ENCODE assay signal across 4 fruit fly cellular contexts in genomic region chrX:7604503-7604969, dm6.
TF ChIP-seq lines count a peak whose summit lies in the region.

No protein-coding gene starts in this region.

TF ChIP-seq in whole organism, adult, 20 proteins besides CTCF, POLR2A, EP300 and RAD21 (continued from another document):
- TF ChIP-seq CG7101 (tag; optimal IDR thresholded peaks at IDR 0.05; lab: Kevin White, UChicago), result no peak
- TF ChIP-seq CG14711 (tag; optimal IDR thresholded peaks at IDR 0.05; lab: Kevin White, UChicago), result no peak

TF ChIP-seq in whole organism, embryonic, 481 proteins besides CTCF, POLR2A, EP300 and RAD21 (continued from another document and continues in another):
- TF ChIP-seq unc-4 (GFP tag; IDR thresholded peaks at IDR 0.05; lab: Robert Waterston, UW; ENCODE audit: partially characterized antibody) (0 out of 2 replicates have a peak, but pooled peaks have one; percentile 32), CG7839 (tag; optimal IDR thresholded peaks at IDR 0.05; lab: Kevin White, UChicago) (no peak), bsh (GFP tag; optimal IDR thresholded peaks at IDR 0.05; lab: Kevin White, UChicago) (peak in 1 of 2 experiments; percentile 99), Ssrp (tag; optimal IDR thresholded peaks at IDR 0.05; lab: Kevin White, UChicago) (no peak), jigr1 (GFP tag; IDR thresholded peaks at IDR 0.05; lab: Robert Waterston, UW) (no peak), hbn (GFP tag; IDR thresholded peaks at IDR 0.05; lab: Robert Waterston, UW; ENCODE audit: partially characterized antibody) (peak; percentile 18; the same call in 1 of the 2 replicates), Deaf1 (tag; optimal IDR thresholded peaks at IDR 0.05; lab: Kevin White, UChicago) (peak; percentile 84), lola (GFP tag; optimal IDR thresholded peaks at IDR 0.05; lab: Kevin White, UChicago) (no peak), amos (GFP tag; IDR thresholded peaks at IDR 0.05; lab: Robert Waterston, UW; ENCODE audit: partially characterized antibody) (peak; percentile 38; the same call in 1 of the 2 replicates), CG2202 (tag; optimal IDR thresholded peaks at IDR 0.05; lab: Kevin White, UChicago) (no peak), stc (GFP tag; IDR thresholded peaks at IDR 0.05; lab: Robert Waterston, UW) (0 out of 2 replicates have a peak, but pooled peaks have one; percentile 1), nerfin-2 (GFP tag; IDR thresholded peaks at IDR 0.05; lab: Robert Waterston, UW; ENCODE audit: partially characterized antibody) (peak; percentile 26; the same call in 1 of the 2 replicates), Jarid2 (GFP tag; optimal IDR thresholded peaks at IDR 0.05; lab: Kevin White, UChicago) (peak; percentile 49), CG12942 (GFP tag; optimal IDR thresholded peaks at IDR 0.05; lab: Kevin White, UChicago) (no peak), sima (GFP tag; optimal IDR thresholded peaks at IDR 0.05; lab: Kevin White, UChicago) (no peak), zf30C (GFP tag; optimal IDR thresholded peaks at IDR 0.05; lab: Kevin White, UChicago) (peak; percentile 20), seq (GFP tag; IDR thresholded peaks at IDR 0.05; lab: Robert Waterston, UW) (peak; percentile 21; the same call in 1 of the 2 replicates), Camta (GFP tag; optimal IDR thresholded peaks at IDR 0.05; lab: Kevin White, UChicago) (no peak), CG6683 (GFP tag; optimal IDR thresholded peaks at IDR 0.05; lab: Kevin White, UChicago) (no peak), nom (GFP tag; optimal IDR thresholded peaks at IDR 0.05; lab: Kevin White, UChicago) (peak; percentile 98), Scr (GFP tag; IDR thresholded peaks at IDR 0.05; lab: Robert Waterston, UW; ENCODE audit: partially characterized antibody) (peak; percentile 41; the same call in 1 of the 2 replicates), CG2678 (tag; optimal IDR thresholded peaks at IDR 0.05; lab: Kevin White, UChicago) (no peak), sd (tag; optimal IDR thresholded peaks at IDR 0.05; lab: Kevin White, UChicago) (peak; percentile 78), fd102C (GFP tag; optimal IDR thresholded peaks at IDR 0.05; lab: Kevin White, UChicago) (no peak), Bgb (GFP tag; IDR thresholded peaks at IDR 0.05; lab: Robert Waterston, UW; ENCODE audit: partially characterized antibody) (peak; percentile 62; the same call in 1 of the 2 replicates), sob (GFP tag; IDR thresholded peaks at IDR 0.05; lab: Robert Waterston, UW) (no peak), Drgx (GFP tag; IDR thresholded peaks at IDR 0.05; lab: Robert Waterston, UW) (peak; percentile 98), CG10321 (GFP tag; IDR thresholded peaks at IDR 0.05; lab: Robert Waterston, UW) (peak; percentile 79), CG6791 (GFP tag; IDR thresholded peaks at IDR 0.05; lab: Robert Waterston, UW; ENCODE audit: partially characterized antibody) (peak; percentile 21; the same call in 1 of the 3 replicates), CG15479 (GFP tag; optimal IDR thresholded peaks at IDR 0.05; lab: Kevin White, UChicago) (peak; percentile 14), Sry-δ (GFP tag; optimal IDR thresholded peaks at IDR 0.05; lab: Kevin White, UChicago) (no peak), Hr51 (GFP tag; optimal IDR thresholded peaks at IDR 0.05; lab: Kevin White, UChicago) (no peak), Trl (optimal IDR thresholded peaks at IDR 0.05; lab: Kevin White, UChicago) (peak; percentile 87 to 90), Trl (GFP tag; optimal IDR thresholded peaks at IDR 0.05; lab: Kevin White, UChicago) (no peak), CG14050 (GFP tag; IDR thresholded peaks at IDR 0.05; lab: Robert Waterston, UW) (no peak), zen2 (GFP tag; IDR thresholded peaks at IDR 0.05; lab: Robert Waterston, UW; ENCODE audit: partially characterized antibody) (0 out of 3 replicates have a peak, but pooled peaks have one; percentile 10), chinmo (GFP tag; IDR thresholded peaks at IDR 0.05; lab: Robert Waterston, UW; ENCODE audit: partially characterized antibody) (peak; percentile 92), sna (GFP tag; IDR thresholded peaks at IDR 0.05; lab: Robert Waterston, UW; ENCODE audit: partially characterized antibody) (0 out of 2 replicates have a peak, but pooled peaks have one; percentile 51)

TF ChIP-seq in whole organism, prepupa, 60 proteins besides CTCF, POLR2A, EP300 and RAD21 (continued from another document):
- TF ChIP-seq achi (GFP tag; optimal IDR thresholded peaks at IDR 0.05; lab: Kevin White, UChicago) (peak; percentile 87), CG10631 (GFP tag; optimal IDR thresholded peaks at IDR 0.05; lab: Kevin White, UChicago) (peak; percentile 63), OdsH (GFP tag; optimal IDR thresholded peaks at IDR 0.05; lab: Kevin White, UChicago) (peak; percentile 62), esn (GFP tag; optimal IDR thresholded peaks at IDR 0.05; lab: Kevin White, UChicago) (peak; percentile 58), CG15336 (GFP tag; IDR thresholded peaks at IDR 0.05; lab: Robert Waterston, UW) (peak; percentile 96), CG9139 (GFP tag; optimal IDR thresholded peaks at IDR 0.05; lab: Kevin White, UChicago) (peak; percentile 98), salr (GFP tag; optimal IDR thresholded peaks at IDR 0.05; lab: Kevin White, UChicago) (peak; percentile 89 to 97), Eip78C (GFP tag; lab: Kevin White, UChicago) (peak; percentile 93), Hr38 (GFP tag; optimal IDR thresholded peaks at IDR 0.05; lab: Kevin White, UChicago) (peak; percentile 70), dac (GFP tag; optimal IDR thresholded peaks at IDR 0.05; lab: Kevin White, UChicago) (peak; percentile 92), Ets21C (GFP tag; optimal IDR thresholded peaks at IDR 0.05; lab: Kevin White, UChicago) (no peak), eg (GFP tag; IDR thresholded peaks at IDR 0.05; lab: Robert Waterston, UW) (peak; percentile 98), pdm3 (GFP tag; optimal IDR thresholded peaks at IDR 0.05; lab: Kevin White, UChicago) (peak; percentile 89), CG11902 (GFP tag; optimal IDR thresholded peaks at IDR 0.05; lab: Kevin White, UChicago) (no peak), CG8119 (GFP tag; IDR thresholded peaks at IDR 0.05; lab: Robert Waterston, UW) (peak; percentile 99), Eip93F (GFP tag; optimal IDR thresholded peaks at IDR 0.05; lab: Kevin White, UChicago) (peak; percentile 14), acj6 (GFP tag; optimal IDR thresholded peaks at IDR 0.05; lab: Kevin White, UChicago) (peak; percentile 40), Gug (GFP tag; IDR thresholded peaks at IDR 0.05; lab: Robert Waterston, UW) (peak; percentile 78), fkh (GFP tag; optimal IDR thresholded peaks at IDR 0.05; lab: Kevin White, UChicago) (peak; percentile 64), CG6276 (GFP tag; optimal IDR thresholded peaks at IDR 0.05; lab: Kevin White, UChicago) (peak; percentile 97), CG6792 (GFP tag; optimal IDR thresholded peaks at IDR 0.05; lab: Kevin White, UChicago) (peak; percentile 59), svp (GFP tag; lab: Kevin White, UChicago) (peak; percentile 82), dsx (GFP tag; optimal IDR thresholded peaks at IDR 0.05; lab: Kevin White, UChicago; ENCODE audit: poor library complexity, severe bottlenecking) (peak; percentile 92), net (GFP tag; optimal IDR thresholded peaks at IDR 0.05; lab: Kevin White, UChicago) (peak; percentile 96), Smox (GFP tag; optimal IDR thresholded peaks at IDR 0.05; lab: Kevin White, UChicago) (peak; percentile 45), CG31627 (GFP tag; optimal IDR thresholded peaks at IDR 0.05; lab: Kevin White, UChicago) (no peak), CG11294 (GFP tag; IDR thresholded peaks at IDR 0.05; lab: Robert Waterston, UW) (peak; percentile 64; the same call in 1 of the 2 replicates), ss (GFP tag; optimal IDR thresholded peaks at IDR 0.05; lab: Kevin White, UChicago) (peak; percentile 97 to 98), CG16779 (tag; optimal IDR thresholded peaks at IDR 0.05; lab: Kevin White, UChicago) (peak; percentile 97), CG6808 (GFP tag; optimal IDR thresholded peaks at IDR 0.05; lab: Kevin White, UChicago) (peak; percentile 96), Met (GFP tag; optimal IDR thresholded peaks at IDR 0.05; lab: Kevin White, UChicago) (peak; percentile 68), Lpt (GFP tag; optimal IDR thresholded peaks at IDR 0.05; lab: Kevin White, UChicago) (peak; percentile 95), Sox14 (GFP tag; optimal IDR thresholded peaks at IDR 0.05; lab: Kevin White, UChicago) (peak; percentile 78), vri (GFP tag; optimal IDR thresholded peaks at IDR 0.05; lab: Kevin White, UChicago) (peak; percentile 79), CG8632 (GFP tag; optimal IDR thresholded peaks at IDR 0.05; lab: Kevin White, UChicago) (peak; percentile 85), CG7368 (GFP tag; optimal IDR thresholded peaks at IDR 0.05; lab: Kevin White, UChicago) (peak; percentile 89), CG3919 (GFP tag; optimal IDR thresholded peaks at IDR 0.05; lab: Kevin White, UChicago) (peak; percentile 82), cyc (GFP tag; optimal IDR thresholded peaks at IDR 0.05; lab: Kevin White, UChicago) (peak; percentile 4), CG32006 (GFP tag; optimal IDR thresholded peaks at IDR 0.05; lab: Kevin White, UChicago) (peak; percentile 88), lz (GFP tag; optimal IDR thresholded peaks at IDR 0.05; lab: Kevin White, UChicago) (peak; percentile 43), fd59A (GFP tag; optimal IDR thresholded peaks at IDR 0.05; lab: Kevin White, UChicago) (peak; percentile 80), CG6163 (GFP tag; IDR thresholded peaks at IDR 0.05; lab: Robert Waterston, UW) (peak; percentile 99)

TF ChIP-seq in whole organism, wandering third instar larva, 38 proteins besides CTCF, POLR2A, EP300 and RAD21 (continued from another document):
- no peak for TF ChIP-seq Abd-B (GFP tag; optimal IDR thresholded peaks at IDR 0.05; lab: Kevin White, UChicago)
- no peak for TF ChIP-seq Hr78 (GFP tag; optimal IDR thresholded peaks at IDR 0.05; lab: Kevin White, UChicago)
- TF ChIP-seq woc (GFP tag; optimal IDR thresholded peaks at IDR 0.05; lab: Kevin White, UChicago), result no peak
- no peak for TF ChIP-seq Mio (GFP tag; optimal IDR thresholded peaks at IDR 0.05; lab: Kevin White, UChicago)
- no peak for TF ChIP-seq dsf (GFP tag; optimal IDR thresholded peaks at IDR 0.05; lab: Kevin White, UChicago; ENCODE audit: borderline replicate concordance)
- TF ChIP-seq N (GFP tag; optimal IDR thresholded peaks at IDR 0.05; lab: Kevin White, UChicago), result no peak
- TF ChIP-seq Dfd (GFP tag; optimal IDR thresholded peaks at IDR 0.05; lab: Kevin White, UChicago), result no peak
- no peak for TF ChIP-seq h (GFP tag; optimal IDR thresholded peaks at IDR 0.05; lab: Kevin White, UChicago)
- TF ChIP-seq CG9705 (GFP tag; optimal IDR thresholded peaks at IDR 0.05; lab: Kevin White, UChicago), result no peak
- TF ChIP-seq pan (optimal IDR thresholded peaks at IDR 0.05; lab: Kevin White, UChicago), result no peak
- no peak for TF ChIP-seq jim (GFP tag; optimal IDR thresholded peaks at IDR 0.05; lab: Kevin White, UChicago)
- TF ChIP-seq Sp1 (GFP tag; optimal IDR thresholded peaks at IDR 0.05; lab: Kevin White, UChicago), result peak; percentile 88
- TF ChIP-seq fru (GFP tag; optimal IDR thresholded peaks at IDR 0.05; lab: Kevin White, UChicago), result peak; percentile 0
- no peak for TF ChIP-seq dmrt93B (GFP tag; optimal IDR thresholded peaks at IDR 0.05; lab: Kevin White, UChicago)
- TF ChIP-seq br (GFP tag; optimal IDR thresholded peaks at IDR 0.05; lab: Kevin White, UChicago), result peak; percentile 13
- TF ChIP-seq OdsH (GFP tag; optimal IDR thresholded peaks at IDR 0.05; lab: Kevin White, UChicago), result no peak
- peak in 1 of 2 experiments; percentile 58 for TF ChIP-seq foxo (GFP tag; optimal IDR thresholded peaks at IDR 0.05; lab: Kevin White, UChicago)
